Worm (Caenorhabditis elegans): Measurements from ENCODE around the gene Y57G11C.3.

DNA sequence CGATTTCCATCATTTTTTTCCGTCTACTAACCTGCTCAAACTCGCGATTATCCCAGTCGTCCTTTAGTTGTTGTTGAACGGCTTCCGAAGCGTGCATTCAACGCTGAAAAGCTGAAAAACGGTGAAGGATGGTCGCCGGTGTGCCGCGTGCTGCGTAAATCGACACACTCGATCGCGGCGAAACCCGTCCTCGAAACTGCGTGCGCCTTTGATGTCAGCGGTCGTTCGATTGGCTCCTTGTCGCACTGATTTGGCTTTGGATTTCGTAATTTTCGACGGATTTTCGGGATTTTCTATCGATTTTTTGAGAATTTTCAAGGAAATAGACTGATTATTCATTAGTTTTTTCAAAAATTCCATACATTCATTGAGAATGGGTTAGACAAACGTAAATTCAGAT lies 29.4 kb downstream of the Y57G11C.3 start, which contains the start of the genes Y57G11C.1147 and nuo-3:
- no peak for TF ChIP-seq snpc-4 (tag; optimal IDR thresholded peaks at IDR 0.05)
- TF ChIP-seq fos-1 (tag; optimal IDR thresholded peaks at IDR 0.05) = no peak
